Fruit fly (Drosophila melanogaster): ENCODE results near the gene xit.

xit gene

DNA sequence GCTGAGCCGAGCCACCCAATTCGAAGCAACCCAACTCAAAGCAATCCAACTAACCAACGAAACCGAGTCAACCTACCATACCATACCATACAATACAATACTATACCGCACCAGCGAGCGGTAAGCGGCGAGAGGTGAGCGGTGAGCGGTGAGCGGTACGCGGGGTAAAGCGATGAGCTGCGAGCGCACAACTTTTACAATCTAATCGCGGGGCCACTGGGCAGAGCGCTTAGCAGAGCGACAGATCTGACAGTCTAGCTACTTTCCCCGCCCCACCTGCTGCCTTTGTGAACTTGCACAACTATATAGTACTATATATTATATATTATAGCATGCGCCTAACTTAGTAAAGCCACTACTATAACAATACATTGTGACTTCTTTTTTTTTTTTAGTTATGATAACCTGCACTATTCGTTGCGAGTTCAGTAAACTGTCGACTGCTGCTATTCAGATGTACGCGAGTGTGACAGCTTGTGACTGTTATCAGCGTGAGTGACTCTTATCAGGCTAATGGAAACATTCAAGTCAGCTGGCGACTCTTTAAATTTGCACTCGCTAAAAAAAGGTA lies 20.0 kb upstream of the xit start (continued):
- TF ChIP-seq gsb (GFP tag; IDR thresholded peaks at IDR 0.05) (no peak), CG31388 (GFP tag; optimal IDR thresholded peaks at IDR 0.05) (no peak), Gug (GFP tag; IDR thresholded peaks at IDR 0.05) (no peak), CG10959 (GFP tag; IDR thresholded peaks at IDR 0.05) (no peak), amos (GFP tag; IDR thresholded peaks at IDR 0.05; ENCODE audit: partially characterized antibody) (peak; percentile 33; the same call in 1 of the 2 replicates), exex (tag; optimal IDR thresholded peaks at IDR 0.05) (peak; percentile 71), corto (GFP tag; optimal IDR thresholded peaks at IDR 0.05) (peak; percentile 4), Camta (GFP tag; optimal IDR thresholded peaks at IDR 0.05) (no peak), sim (GFP tag; IDR thresholded peaks at IDR 0.05) (no peak), Hey (tag; optimal IDR thresholded peaks at IDR 0.05) (no peak), CG2116 (GFP tag; optimal IDR thresholded peaks at IDR 0.05) (no peak), CG12391 (tag; optimal IDR thresholded peaks at IDR 0.05) (peak; percentile 62), Sox100B (GFP tag; optimal IDR thresholded peaks at IDR 0.05) (peak; percentile 22), CG7357 (GFP tag; IDR thresholded peaks at IDR 0.05) (no peak), CG15514 (GFP tag; optimal IDR thresholded peaks at IDR 0.05) (no peak), CG2202 (tag; optimal IDR thresholded peaks at IDR 0.05) (no peak), CG2120 (GFP tag; optimal IDR thresholded peaks at IDR 0.05) (peak; percentile 35), CG14050 (GFP tag; IDR thresholded peaks at IDR 0.05) (0 out of 3 replicates have a peak, but pooled peaks have one; percentile 9), btn (GFP tag; optimal IDR thresholded peaks at IDR 0.05) (no peak), dmrt11E (tag; optimal IDR thresholded peaks at IDR 0.05) (no peak), CG3995 (GFP tag; optimal IDR thresholded peaks at IDR 0.05) (peak; percentile 2), Xrp1 (GFP tag; IDR thresholded peaks at IDR 0.05) (peak; percentile 43; the same call in 1 of the 2 replicates), CG12769 (tag; optimal IDR thresholded peaks at IDR 0.05) (peak; percentile 58), chif (GFP tag; optimal IDR thresholded peaks at IDR 0.05) (no peak), CG1024 (GFP tag; IDR thresholded peaks at IDR 0.05) (no peak), BEAF-32 (GFP tag; optimal IDR thresholded peaks at IDR 0.05) (no peak), da (GFP tag; optimal IDR thresholded peaks at IDR 0.05) (no peak), HHEX (GFP tag; optimal IDR thresholded peaks at IDR 0.05) (no peak), sr (GFP tag; IDR thresholded peaks at IDR 0.05) (no peak), CG8388 (GFP tag; optimal IDR thresholded peaks at IDR 0.05) (no peak), CG4424 (GFP tag; optimal IDR thresholded peaks at IDR 0.05) (peak; percentile 45), Dbx (GFP tag; IDR thresholded peaks at IDR 0.05) (peak; percentile 45; the same call in 1 of the 3 replicates), tna (GFP tag; IDR thresholded peaks at IDR 0.05; ENCODE audit: partially characterized antibody) (no peak), Lhr (GFP tag; optimal IDR thresholded peaks at IDR 0.05) (peak; percentile 9), CG12071 (GFP tag; optimal IDR thresholded peaks at IDR 0.05) (no peak), slp2 (GFP tag; optimal IDR thresholded peaks at IDR 0.05) (no peak), so (GFP tag; IDR thresholded peaks at IDR 0.05) (no peak), CG8944 (GFP tag; optimal IDR thresholded peaks at IDR 0.05) (no peak), pfk (GFP tag; optimal IDR thresholded peaks at IDR 0.05) (no peak), abd-A (tag; optimal IDR thresholded peaks at IDR 0.05) (peak; percentile 28), chinmo (GFP tag; IDR thresholded peaks at IDR 0.05; ENCODE audit: partially characterized antibody) (peak; percentile 82; the same call in 3 of the 4 replicates), CG42726 (GFP tag; IDR thresholded peaks at IDR 0.05; ENCODE audit: partially characterized antibody) (no peak), oc (tag; optimal IDR thresholded peaks at IDR 0.05) (peak; percentile 54), CG6175 (GFP tag; IDR thresholded peaks at IDR 0.05) (0 out of 3 replicates have a peak, but pooled peaks have one; percentile 17), maf-S (GFP tag; optimal IDR thresholded peaks at IDR 0.05) (no peak)
